Fruit fly (Drosophila melanogaster) whole organism, embryonic: Measurements from ENCODE around the gene Tfb4.

Experiments used
- Ada2b ChIP-seq: fragments of 200-800 bp; sonication (Bioruptor generic); IDR thresholded peaks from 2 replicates; pipeline ENCODE4 v1.3.6; 2022; ENCODE audit warnings: missing biosample characterization, missing genetic modification characterization
- Bgb ChIP-seq: fragments of 200-800 bp; sonication (Bioruptor generic); IDR thresholded peaks from 2 replicates; pipeline ENCODE4 v1.3.6; 2022; ENCODE audit warnings: missing biosample characterization, missing genetic modification characterization; ENCODE audit not compliant: partially characterized antibody
- CG11560 ChIP-seq: fragments of 200-800 bp; sonication (Bioruptor generic); IDR thresholded peaks from 3 replicates; pipeline ENCODE4 v1.3.6; 2022; ENCODE audit warnings: missing biosample characterization, missing genetic modification characterization
- CG14710 ChIP-seq: fragments of 200-800 bp; sonication (Bioruptor generic); optimal IDR thresholded peaks from 3 replicates; lab custom pipeline; 2019; ENCODE audit warnings: missing biosample characterization, mild to moderate bottlenecking, missing genetic modification characterization, moderate library complexity
- CG18262 ChIP-seq: fragments of 200-800 bp; optimal IDR thresholded peaks from 3 replicates; lab custom pipeline; 2019; ENCODE audit warnings: missing biosample characterization, mild to moderate bottlenecking, missing genetic modification characterization, moderate library complexity
- CG34376 ChIP-seq: fragments of 200-800 bp; sonication (Bioruptor generic); optimal IDR thresholded peaks from 2 replicates; lab custom pipeline; 2018; ENCODE audit warnings: missing biosample characterization, mild to moderate bottlenecking, missing genetic modification characterization
- CG34422 ChIP-seq: fragments of 200-800 bp; sonication (Bioruptor generic); IDR thresholded peaks from 3 replicates; pipeline ENCODE4 v1.3.6; 2022; ENCODE audit warnings: missing biosample characterization, missing genetic modification characterization
- CG3995 ChIP-seq: fragments of 200-800 bp; sonication (Bioruptor generic); optimal IDR thresholded peaks from 3 replicates; lab custom pipeline; 2016; ENCODE audit warnings: missing biosample characterization, missing genetic modification characterization
- CG4617 ChIP-seq: fragments of 200-800 bp; sonication (Bioruptor generic); optimal IDR thresholded peaks from 3 replicates; lab custom pipeline; 2016; ENCODE audit warnings: missing biosample characterization, missing genetic modification characterization, borderline replicate concordance
- CG6854 ChIP-seq: fragments of 200-800 bp; sonication (Bioruptor generic); optimal IDR thresholded peaks from 3 replicates; lab custom pipeline; 2017; ENCODE audit warnings: missing biosample characterization, mild to moderate bottlenecking, missing genetic modification characterization
- CG9797 ChIP-seq: fragments of 200-800 bp; sonication (Bioruptor generic); optimal IDR thresholded peaks from 3 replicates; lab custom pipeline; 2018; ENCODE audit warnings: missing biosample characterization, mild to moderate bottlenecking, missing genetic modification characterization
- Dll ChIP-seq: fragments of 200-800 bp; sonication (Bioruptor generic); IDR thresholded peaks from 4 replicates; pipeline ENCODE4 v1.3.6; 2022; ENCODE audit warnings: missing biosample characterization, missing genetic modification characterization; ENCODE audit not compliant: partially characterized antibody
- E2f2 ChIP-seq: fragments of 200-800 bp; sonication (Bioruptor generic); IDR thresholded peaks from 2 replicates; pipeline ENCODE4 v1.3.6; 2022; ENCODE audit warnings: missing biosample characterization, missing genetic modification characterization
- Ets65A ChIP-seq: fragments of 200-800 bp; sonication (Bioruptor generic); peaks from one replicate; lab custom pipeline; 2016; ENCODE audit warnings: missing biosample characterization, missing genetic modification characterization
- H2.0 ChIP-seq: fragments of 200-800 bp; sonication (Bioruptor generic); IDR thresholded peaks from 2 replicates; pipeline ENCODE4 v1.3.6; 2022; ENCODE audit warnings: missing biosample characterization, missing genetic modification characterization
- MBD-R2 ChIP-seq: fragments of 200-800 bp; sonication (Bioruptor generic); IDR thresholded peaks from 2 replicates; pipeline ENCODE4 v1.3.6; 2022; ENCODE audit warnings: missing biosample characterization, missing genetic modification characterization
- MESR4 ChIP-seq: fragments of 200-800 bp; sonication (Bioruptor generic); optimal IDR thresholded peaks from 2 replicates; lab custom pipeline; 2018; ENCODE audit warnings: missing biosample characterization, mild to moderate bottlenecking, missing genetic modification characterization, moderate library complexity
- Med ChIP-seq: fragments of 200-800 bp; sonication (Bioruptor generic); peaks from one replicate; lab custom pipeline; 2016; ENCODE audit warnings: missing biosample characterization, missing genetic modification characterization, mild to moderate bottlenecking, inconsistent platforms, moderate library complexity
- Rfx ChIP-seq: fragments of 200-800 bp; sonication (Bioruptor generic); IDR thresholded peaks from 2 replicates; pipeline ENCODE4 v1.3.6; 2022; ENCODE audit warnings: missing biosample characterization, missing genetic modification characterization
- Rx ChIP-seq: fragments of 200-800 bp; sonication (Bioruptor generic); IDR thresholded peaks from 2 replicates; pipeline ENCODE4 v1.3.6; 2022; ENCODE audit warnings: missing biosample characterization, missing genetic modification characterization
- Xbp1 ChIP-seq: fragments of 200-800 bp; sonication (Bioruptor generic); optimal IDR thresholded peaks from 3 replicates; lab custom pipeline; 2016; ENCODE audit warnings: missing biosample characterization, mild to moderate bottlenecking, missing genetic modification characterization
- al ChIP-seq: fragments of 200-800 bp; sonication (Bioruptor generic); IDR thresholded peaks from 2 replicates; pipeline ENCODE4 v1.3.6; 2022; ENCODE audit warnings: missing biosample characterization, missing genetic modification characterization
- bigmax ChIP-seq: fragments of 200-800 bp; sonication (Bioruptor generic); optimal IDR thresholded peaks from 2 replicates; lab custom pipeline; 2018; ENCODE audit warnings: missing biosample characterization, mild to moderate bottlenecking, missing genetic modification characterization
- caup ChIP-seq: fragments of 200-800 bp; sonication (Bioruptor generic); optimal IDR thresholded peaks from 3 replicates; lab custom pipeline; 2017; ENCODE audit warnings: missing biosample characterization, mild to moderate bottlenecking, missing genetic modification characterization, moderate library complexity; ENCODE audit not compliant: severe bottlenecking
- chif ChIP-seq, 2 experiments: fragments of 200-800 bp; sonication (Bioruptor generic); optimal IDR thresholded peaks; 3 replicates each; lab custom pipeline; 2016; ENCODE audit warnings: missing biosample characterization in 2 of 2, missing genetic modification characterization in 2 of 2
- chinmo ChIP-seq: fragments of 200-800 bp; sonication (Bioruptor generic); IDR thresholded peaks from 4 replicates; pipeline ENCODE4 v1.3.6; 2022; ENCODE audit warnings: missing biosample characterization, missing genetic modification characterization; ENCODE audit not compliant: partially characterized antibody
- cwo ChIP-seq: fragments of 200-800 bp; sonication (Bioruptor generic); optimal IDR thresholded peaks from 3 replicates; lab custom pipeline; 2017; ENCODE audit warnings: missing biosample characterization, missing genetic modification characterization, mild to moderate bottlenecking, moderate library complexity, missing genetic modification reagents
- fu2 ChIP-seq: fragments of 200-800 bp; sonication (Bioruptor generic); optimal IDR thresholded peaks from 2 replicates; lab custom pipeline; 2016; ENCODE audit warnings: missing biosample characterization, missing genetic modification characterization
- grn ChIP-seq: fragments of 200-800 bp; sonication (Bioruptor generic); optimal IDR thresholded peaks from 3 replicates; lab custom pipeline; 2017; ENCODE audit warnings: missing biosample characterization, missing genetic modification characterization
- hb ChIP-seq: fragments of 200-800 bp; sonication (Bioruptor generic); IDR thresholded peaks from 3 replicates; pipeline ENCODE4 v1.3.6; 2022; ENCODE audit warnings: missing biosample characterization, missing genetic modification characterization; ENCODE audit not compliant: partially characterized antibody
- inv ChIP-seq: fragments of 200-800 bp; sonication (Bioruptor generic); IDR thresholded peaks from 2 replicates; pipeline ENCODE4 v1.3.6; 2022; ENCODE audit warnings: missing biosample characterization, missing genetic modification characterization; ENCODE audit not compliant: partially characterized antibody
- klu ChIP-seq: fragments of 200-800 bp; sonication (Bioruptor generic); IDR thresholded peaks from 2 replicates; pipeline ENCODE4 v1.3.6; 2022; ENCODE audit warnings: missing biosample characterization, missing genetic modification characterization
- lola ChIP-seq, 3 experiments: fragments of >200 bp in 2 of 3; fragments of 200-800 bp in 1 of 3; sonication (Bioruptor generic) in 1 of 3; optimal IDR thresholded peaks; 2 replicates each; lab custom pipeline; 2017 to 2019; ENCODE audit warnings: missing biosample characterization in 3 of 3, missing genetic modification characterization in 3 of 3, mild to moderate bottlenecking in 1 of 3, moderate library complexity in 1 of 3
- nerfin-2 ChIP-seq: fragments of 200-800 bp; sonication (Bioruptor generic); IDR thresholded peaks from 2 replicates; pipeline ENCODE4 v1.3.6; 2022; ENCODE audit warnings: missing biosample characterization, missing genetic modification characterization; ENCODE audit not compliant: partially characterized antibody
- otp ChIP-seq: fragments of 200-800 bp; sonication (Bioruptor generic); IDR thresholded peaks from 3 replicates; pipeline ENCODE4, ENCODE4 v1.3.6; 2022; ENCODE audit warnings: missing biosample characterization, missing genetic modification characterization
- row ChIP-seq: fragments of 200-800 bp; sonication (Bioruptor generic); IDR thresholded peaks from 3 replicates; pipeline ENCODE4 v1.3.6; 2022; ENCODE audit warnings: missing biosample characterization, missing genetic modification characterization
- sd ChIP-seq: fragments of 200-800 bp; sonication (Bioruptor generic); optimal IDR thresholded peaks from 3 replicates; lab custom pipeline; 2018; ENCODE audit warnings: missing biosample characterization, mild to moderate bottlenecking, missing genetic modification characterization, moderate library complexity
- sens ChIP-seq: fragments of 200-800 bp; sonication (Bioruptor generic); peaks from one replicate; lab custom pipeline; 2016; ENCODE audit warnings: missing biosample characterization, missing genetic modification characterization
- tll ChIP-seq, 2 experiments: fragments of 200-800 bp in 1 of 2; fragments of >200 bp in 1 of 2; sonication (Bioruptor generic) in 1 of 2; optimal IDR thresholded peaks; 2 replicates each; lab custom pipeline; 2017 to 2019; ENCODE audit warnings: missing biosample characterization in 2 of 2, missing genetic modification characterization in 2 of 2, mild to moderate bottlenecking in 1 of 2, moderate library complexity in 1 of 2
- tna ChIP-seq: fragments of 200-800 bp; sonication (Bioruptor generic); IDR thresholded peaks from 2 replicates; pipeline ENCODE4 v1.3.6; 2022; ENCODE audit warnings: missing biosample characterization, missing genetic modification characterization; ENCODE audit not compliant: partially characterized antibody
- vnd ChIP-seq: fragments of 200-800 bp; sonication (Bioruptor generic); IDR thresholded peaks from 3 replicates; pipeline ENCODE4 v1.3.6; 2022; ENCODE audit warnings: missing biosample characterization, missing genetic modification characterization; ENCODE audit not compliant: partially characterized antibody
- vvl ChIP-seq: fragments of 200-800 bp; sonication (Bioruptor generic); IDR thresholded peaks from 2 replicates; pipeline ENCODE4 v1.3.6; 2022; ENCODE audit warnings: missing biosample characterization, missing genetic modification characterization
- zfh1 ChIP-seq: fragments of 200-800 bp; sonication (Bioruptor generic); IDR thresholded peaks from 3 replicates; pipeline ENCODE4 v1.3.6; 2022; ENCODE audit warnings: missing biosample characterization, missing genetic modification characterization
- zfh2 ChIP-seq: fragments of 200-800 bp; sonication (Bioruptor generic); optimal IDR thresholded peaks from 2 replicates; lab custom pipeline; 2016; ENCODE audit warnings: missing biosample characterization, missing genetic modification characterization

Gene Tfb4

dm6 chr2L:1158519-1159319 is 8.2 kb upstream of the Tfb4 start, which contains the start of gene Tango14:
TSS of gene Tango14 (plus strand) at chr2L:1158661.
- TF ChIP-seq MESR4 (GFP tag; lab: Kevin White, UChicago) (peak; percentile 88), row (GFP tag; lab: Robert Waterston, UW) (0 out of 3 replicates have a peak, but pooled peaks have one; percentile 53), cwo (GFP tag; lab: Kevin White, UChicago) (peak; percentile 68), Xbp1 (GFP tag; lab: Kevin White, UChicago) (no peak), lola (GFP tag; optimal IDR thresholded peaks at IDR 0.05; lab: Kevin White, UChicago) (peak in 1 of 3 experiments; percentile 14), CG6854 (GFP tag; lab: Kevin White, UChicago) (no peak), zfh2 (no peak), al (GFP tag; lab: Robert Waterston, UW) (no peak), Bgb (peak; percentile 45; the same call in 1 of the 2 replicates), hb (0 out of 3 replicates have a peak, but pooled peaks have one; percentile 52), tll (GFP tag; optimal IDR thresholded peaks at IDR 0.05; lab: Kevin White, UChicago) (no peak), Dll (GFP tag; lab: Robert Waterston, UW) (0 out of 4 replicates have a peak, but pooled peaks have one; percentile 20), Ada2b (GFP tag; lab: Robert Waterston, UW) (no peak), vvl (GFP tag; lab: Robert Waterston, UW) (no peak), nerfin-2 (peak; percentile 52; the same call in 1 of the 2 replicates), bigmax (GFP tag; lab: Kevin White, UChicago) (peak; percentile 95), CG11560 (tag; lab: Robert Waterston, UW) (no peak), caup (no peak), Med (GFP tag; lab: Kevin White, UChicago) (peak; percentile 68), inv (GFP tag; lab: Robert Waterston, UW) (0 out of 2 replicates have a peak, but pooled peaks have one; percentile 18), chinmo (GFP tag; lab: Robert Waterston, UW) (0 out of 4 replicates have a peak, but pooled peaks have one; percentile 34), CG18262 (tag; lab: Kevin White, UChicago) (peak; percentile 12), fu2 (GFP tag; lab: Kevin White, UChicago) (no peak), otp (GFP tag; lab: Robert Waterston, UW) (0 out of 3 replicates have a peak, but pooled peaks have one; percentile 23), sens (peak; percentile 59), CG14710 (tag; lab: Kevin White, UChicago) (peak; percentile 32), chif (GFP tag; optimal IDR thresholded peaks at IDR 0.05; lab: Kevin White, UChicago) (no peak), Ets65A (GFP tag; lab: Kevin White, UChicago) (peak; percentile 37), H2.0 (GFP tag; lab: Robert Waterston, UW) (no peak), tna (peak; percentile 46; the same call in 1 of the 2 replicates), CG34422 (GFP tag; lab: Robert Waterston, UW) (peak; percentile 78; the same call in 2 of the 3 replicates), Rx (GFP tag; lab: Robert Waterston, UW) (0 out of 2 replicates have a peak, but pooled peaks have one; percentile 2), sd (tag; lab: Kevin White, UChicago) (peak; percentile 96), vnd (GFP tag; lab: Robert Waterston, UW) (0 out of 3 replicates have a peak, but pooled peaks have one; percentile 22), grn (GFP tag; lab: Kevin White, UChicago) (no peak), klu (GFP tag; lab: Robert Waterston, UW) (no peak), MBD-R2 (GFP tag; lab: Robert Waterston, UW) (peak; percentile 55), CG9797 (peak; percentile 24), zfh1 (GFP tag; lab: Robert Waterston, UW) (0 out of 3 replicates have a peak, but pooled peaks have one; percentile 28), Rfx (GFP tag; lab: Robert Waterston, UW) (0 out of 2 replicates have a peak, but pooled peaks have one; percentile 19), CG34376 (no peak), E2f2 (GFP tag; lab: Robert Waterston, UW) (0 out of 2 replicates have a peak, but pooled peaks have one; percentile 15), CG3995 (GFP tag; lab: Kevin White, UChicago) (peak; percentile 14), CG4617 (peak; percentile 34)
